Fruit fly (Drosophila melanogaster): Measurements from ENCODE around the gene CG6470.

CG6470 gene

dm6 chrX:18514767-18515166 lies at the start of gene CG6470:
CG6470 (minus strand) TSS chrX:18514867.
- TF ChIP-seq psq (optimal IDR thresholded peaks at IDR 0.05) = no peak
- TF ChIP-seq EcR (GFP tag; optimal IDR thresholded peaks at IDR 0.05) = no peak
- no peak for TF ChIP-seq usp (GFP tag; optimal IDR thresholded peaks at IDR 0.05)

DNA sequence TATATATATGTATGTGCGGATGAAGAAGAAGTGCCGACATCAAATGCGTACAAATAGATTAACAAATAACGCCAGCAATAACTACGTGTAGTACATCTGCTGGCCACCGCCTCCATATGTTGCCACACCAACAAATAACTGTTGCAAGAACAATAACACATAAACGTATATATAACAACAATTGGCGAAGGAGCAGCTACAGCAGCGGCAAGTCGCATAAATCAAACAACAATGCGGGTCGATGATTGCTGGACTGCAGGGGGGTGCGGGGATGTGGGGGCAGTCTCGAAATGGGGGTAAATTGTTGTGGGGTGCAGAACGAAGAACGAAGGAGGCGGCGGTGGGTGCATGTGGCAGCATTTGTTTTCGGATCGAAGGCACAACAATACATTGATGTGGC lies 45.9 kb upstream of the CG6470 start:
- TF ChIP-seq Dll (optimal IDR thresholded peaks at IDR 0.05) (no peak), pan (optimal IDR thresholded peaks at IDR 0.05) (no peak), usp (GFP tag; optimal IDR thresholded peaks at IDR 0.05) (no peak), EcR (GFP tag; optimal IDR thresholded peaks at IDR 0.05) (no peak), CG8478 (optimal IDR thresholded peaks at IDR 0.05) (no peak), psq (optimal IDR thresholded peaks at IDR 0.05) (no peak)

DNA sequence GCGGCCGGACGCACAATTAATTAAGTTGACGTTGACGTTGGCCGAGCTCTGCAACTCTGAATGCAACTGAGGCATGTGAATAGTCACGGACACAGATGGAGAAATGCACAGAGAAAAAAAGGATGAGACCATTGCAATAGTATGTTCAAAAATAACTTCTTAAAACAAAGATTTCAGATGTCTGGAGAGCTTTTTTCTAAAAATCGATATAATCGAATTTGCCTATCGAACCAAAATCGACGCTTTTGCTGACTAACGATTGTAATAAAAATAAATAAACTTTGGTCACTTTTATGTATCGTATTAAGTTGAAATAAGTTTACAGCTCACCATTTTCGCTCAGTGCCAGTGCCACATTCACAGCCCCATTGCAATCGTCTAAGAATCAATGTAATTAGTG lies 43.9 kb upstream of the CG6470 start:
- TF ChIP-seq CG8478 (optimal IDR thresholded peaks at IDR 0.05) (no peak), usp (GFP tag; optimal IDR thresholded peaks at IDR 0.05) (no peak), pan (optimal IDR thresholded peaks at IDR 0.05) (no peak), psq (optimal IDR thresholded peaks at IDR 0.05) (no peak), EcR (GFP tag; optimal IDR thresholded peaks at IDR 0.05) (no peak), Dll (optimal IDR thresholded peaks at IDR 0.05) (no peak)

DNA sequence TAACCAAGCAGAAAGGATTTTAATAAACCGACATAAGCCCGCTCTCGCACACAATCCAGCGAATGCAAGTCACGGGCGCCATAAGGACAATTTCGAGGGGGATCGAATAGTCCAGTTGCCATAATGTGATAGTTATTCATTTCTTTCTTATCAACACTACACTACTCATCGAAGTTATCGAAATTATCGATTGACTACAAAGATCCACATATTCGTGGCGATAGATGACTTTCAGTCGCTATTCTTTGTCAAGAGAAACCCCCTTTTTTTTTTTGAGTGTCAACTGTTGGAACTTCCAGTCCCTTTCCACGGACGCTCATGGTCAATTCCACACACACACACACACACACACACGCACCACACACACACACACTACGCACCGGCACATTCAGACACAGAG lies 39.9 kb upstream of the CG6470 start:
- TF ChIP-seq psq (optimal IDR thresholded peaks at IDR 0.05) = no peak
- TF ChIP-seq Dll (optimal IDR thresholded peaks at IDR 0.05) = no peak
- TF ChIP-seq EcR (GFP tag; optimal IDR thresholded peaks at IDR 0.05) = no peak
- TF ChIP-seq pan (optimal IDR thresholded peaks at IDR 0.05) = no peak
- TF ChIP-seq CG8478 (optimal IDR thresholded peaks at IDR 0.05) = no peak

DNA sequence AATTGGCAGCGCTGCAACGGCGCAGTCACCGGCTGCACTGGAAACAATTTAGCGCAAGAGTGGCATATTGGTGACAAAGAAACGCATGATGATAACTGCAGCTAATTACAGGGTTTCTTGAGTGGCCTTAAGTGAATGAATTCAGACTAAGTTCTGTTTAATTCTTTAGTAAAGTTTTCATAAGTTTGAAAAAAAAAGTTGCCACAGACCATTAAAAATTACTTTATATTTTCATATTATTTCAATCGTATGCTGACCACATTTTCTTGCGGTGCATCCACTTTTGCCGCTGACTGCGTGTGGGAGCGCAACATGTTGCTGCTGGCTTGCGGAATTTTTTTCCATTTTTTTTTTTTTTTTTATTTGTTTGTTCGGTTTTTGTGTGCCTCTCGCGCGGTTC lies 37.8 kb upstream of the CG6470 start:
- TF ChIP-seq Dll (optimal IDR thresholded peaks at IDR 0.05) (no peak), EcR (GFP tag; optimal IDR thresholded peaks at IDR 0.05) (no peak), psq (optimal IDR thresholded peaks at IDR 0.05) (no peak), pan (optimal IDR thresholded peaks at IDR 0.05) (no peak), usp (GFP tag; optimal IDR thresholded peaks at IDR 0.05) (no peak), CG8478 (optimal IDR thresholded peaks at IDR 0.05) (no peak)

- TF ChIP-seq Dll (optimal IDR thresholded peaks at IDR 0.05) (no peak), CG8478 (optimal IDR thresholded peaks at IDR 0.05) (no peak), psq (optimal IDR thresholded peaks at IDR 0.05) (no peak), EcR (GFP tag; optimal IDR thresholded peaks at IDR 0.05) (no peak), usp (GFP tag; optimal IDR thresholded peaks at IDR 0.05) (no peak), pan (optimal IDR thresholded peaks at IDR 0.05) (no peak)
Observed at dm6 chrX:18550726-18551125, 36.1 kb upstream of the CG6470 start.

DNA sequence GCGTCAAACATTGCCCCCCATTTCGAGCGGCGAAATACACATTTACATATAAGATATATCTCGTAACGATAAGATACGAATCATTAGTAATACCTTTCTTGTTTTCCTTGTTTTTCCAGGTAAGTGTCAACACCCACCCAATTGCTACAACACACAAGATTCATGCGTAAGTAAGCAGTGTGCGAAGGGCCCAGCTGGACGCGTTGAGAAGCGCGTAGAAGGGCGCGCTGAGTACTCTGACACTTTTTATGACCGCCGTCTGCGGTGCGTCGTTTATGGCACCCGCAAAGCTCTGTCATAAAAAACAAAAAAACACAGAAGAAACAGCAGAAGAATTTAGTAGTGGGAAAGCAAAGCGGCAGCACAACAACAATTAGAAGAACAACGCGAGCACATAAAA lies 33.0 kb upstream of the CG6470 start:
- TF ChIP-seq CG8478 (optimal IDR thresholded peaks at IDR 0.05) (no peak), EcR (GFP tag; optimal IDR thresholded peaks at IDR 0.05) (no peak), psq (optimal IDR thresholded peaks at IDR 0.05) (no peak), pan (optimal IDR thresholded peaks at IDR 0.05) (no peak), Dll (optimal IDR thresholded peaks at IDR 0.05) (no peak), usp (GFP tag; optimal IDR thresholded peaks at IDR 0.05) (no peak)

DNA sequence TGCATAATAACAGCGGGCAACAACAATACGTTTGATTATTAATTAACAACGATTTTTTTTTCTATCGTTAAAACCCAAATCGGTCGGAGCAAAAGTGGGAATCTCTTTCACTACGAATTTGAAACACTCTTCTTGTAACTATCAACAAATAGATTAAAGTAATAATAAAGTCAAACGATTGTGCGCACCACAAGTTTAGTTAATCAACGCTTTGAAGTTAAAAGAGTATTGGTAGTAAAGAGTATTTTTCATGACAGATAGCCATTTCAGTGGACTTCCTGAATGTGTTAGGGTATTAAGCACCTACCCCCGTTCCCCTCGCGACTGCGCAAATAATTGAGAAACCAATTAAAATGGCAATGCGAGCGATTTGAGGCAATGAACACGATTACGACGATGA lies 32.1 kb upstream of the CG6470 start:
- TF ChIP-seq CG8478 (optimal IDR thresholded peaks at IDR 0.05) = no peak
- TF ChIP-seq Dll (optimal IDR thresholded peaks at IDR 0.05) = no peak
- no peak for TF ChIP-seq EcR (GFP tag; optimal IDR thresholded peaks at IDR 0.05)
- no peak for TF ChIP-seq usp (GFP tag; optimal IDR thresholded peaks at IDR 0.05)
- no peak for TF ChIP-seq pan (optimal IDR thresholded peaks at IDR 0.05)
- no peak for TF ChIP-seq psq (optimal IDR thresholded peaks at IDR 0.05)

DNA sequence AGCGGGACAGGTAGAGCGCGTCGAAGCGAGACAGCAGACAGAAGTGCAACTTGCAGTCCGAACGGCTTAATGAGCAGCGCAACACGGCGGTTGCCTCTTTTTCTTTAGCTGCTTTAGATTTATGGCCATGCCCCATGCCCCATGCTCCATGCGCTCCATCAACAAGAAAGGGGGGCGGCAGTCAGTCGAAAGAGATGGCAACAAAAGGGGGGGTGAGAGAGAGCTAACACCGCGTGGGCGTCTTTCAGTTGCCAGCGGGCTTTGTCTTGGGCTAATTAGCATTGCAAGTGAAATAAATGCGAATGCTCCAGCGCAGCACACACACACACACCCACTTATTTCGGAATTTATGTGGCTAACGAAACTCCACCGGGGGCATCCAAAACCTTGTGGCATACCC lies 30.5 kb upstream of the CG6470 start:
- TF ChIP-seq CG8478 (optimal IDR thresholded peaks at IDR 0.05) = no peak
- TF ChIP-seq psq (optimal IDR thresholded peaks at IDR 0.05) = no peak
- no peak for TF ChIP-seq Dll (optimal IDR thresholded peaks at IDR 0.05)
- TF ChIP-seq EcR (GFP tag; optimal IDR thresholded peaks at IDR 0.05) = no peak
- no peak for TF ChIP-seq usp (GFP tag; optimal IDR thresholded peaks at IDR 0.05)
- TF ChIP-seq pan (optimal IDR thresholded peaks at IDR 0.05) = no peak

DNA sequence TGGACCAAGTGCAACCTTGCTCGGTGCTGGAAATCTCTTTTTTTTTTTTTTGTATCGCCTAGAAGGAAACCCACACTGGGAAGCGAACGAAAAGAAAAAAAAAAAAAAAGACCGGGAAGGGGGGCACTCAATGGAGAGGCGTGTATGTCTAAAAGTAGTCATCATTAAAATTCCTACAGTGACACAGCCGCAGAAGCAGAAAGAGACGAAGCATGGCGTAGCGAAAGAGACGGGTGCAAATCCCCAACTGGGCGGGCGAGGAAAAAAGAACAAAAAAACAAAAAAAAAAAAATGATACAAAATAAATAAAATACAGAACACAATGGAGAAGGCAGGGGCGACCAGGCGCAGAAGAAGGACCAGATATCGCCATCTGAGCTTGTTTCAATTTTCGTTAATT lies 30.1 kb upstream of the CG6470 start:
- TF ChIP-seq usp (GFP tag; optimal IDR thresholded peaks at IDR 0.05) (no peak), Dll (optimal IDR thresholded peaks at IDR 0.05) (no peak), EcR (GFP tag; optimal IDR thresholded peaks at IDR 0.05) (no peak), psq (optimal IDR thresholded peaks at IDR 0.05) (no peak), CG8478 (optimal IDR thresholded peaks at IDR 0.05) (no peak), pan (optimal IDR thresholded peaks at IDR 0.05) (no peak)

- no peak for TF ChIP-seq usp (GFP tag; optimal IDR thresholded peaks at IDR 0.05)
Observed at dm6 chrX:18543328-18543727, 28.7 kb upstream of the CG6470 start.

- TF ChIP-seq pan (optimal IDR thresholded peaks at IDR 0.05) (no peak), EcR (GFP tag; optimal IDR thresholded peaks at IDR 0.05) (no peak), usp (GFP tag; optimal IDR thresholded peaks at IDR 0.05) (no peak), psq (optimal IDR thresholded peaks at IDR 0.05) (no peak), Dll (optimal IDR thresholded peaks at IDR 0.05) (no peak), CG8478 (optimal IDR thresholded peaks at IDR 0.05) (no peak)
Observed at dm6 chrX:18541915-18542314, 27.2 kb upstream of the CG6470 start.

DNA sequence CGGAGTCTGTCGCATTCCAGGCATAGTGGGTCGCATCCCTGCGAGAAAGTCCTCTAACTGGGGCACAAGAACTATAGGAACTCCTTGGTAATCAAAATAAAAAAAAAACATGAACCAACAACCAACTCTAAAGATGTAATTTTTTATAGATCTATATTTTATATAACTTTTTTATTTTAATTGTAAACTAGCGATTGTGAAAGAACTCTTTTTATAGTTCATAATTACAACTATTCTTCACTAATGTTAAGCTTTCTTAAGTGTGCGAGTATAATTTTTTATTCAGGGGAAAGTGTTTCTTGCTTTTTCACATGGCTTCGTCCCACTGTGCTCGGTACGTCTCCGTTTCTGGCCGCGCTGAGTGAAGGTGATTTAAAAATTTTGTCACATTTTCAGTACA lies 25.6 kb upstream of the CG6470 start:
- no peak for TF ChIP-seq Dll (optimal IDR thresholded peaks at IDR 0.05)
